Worm (Caenorhabditis elegans): Measurements from ENCODE around the gene sru-3.

DNA sequence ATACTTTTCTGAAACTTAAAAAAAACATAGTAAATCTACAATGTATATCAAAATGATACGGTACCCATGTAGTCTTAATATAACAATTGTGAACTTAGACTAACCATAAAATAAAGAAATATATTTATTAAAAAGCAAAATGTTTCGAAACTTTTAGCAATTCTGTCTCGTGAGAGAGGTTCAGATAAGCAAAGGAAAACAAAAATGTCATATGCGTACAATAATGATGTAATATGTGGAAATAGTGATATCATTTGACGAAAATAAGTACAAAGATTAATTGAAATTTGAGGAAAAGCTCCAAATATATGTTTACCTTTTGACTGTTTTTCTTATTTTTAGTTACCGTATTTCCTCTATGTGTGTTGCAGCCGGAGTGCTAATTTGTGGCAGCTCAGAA, 17.7 kb downstream of the sru-3 start:
- TF ChIP-seq snpc-4 (tag; optimal IDR thresholded peaks at IDR 0.05), result no peak
- no peak for TF ChIP-seq elt-3 (tag; optimal IDR thresholded peaks at IDR 0.05)
- TF ChIP-seq lin-15B (tag; optimal IDR thresholded peaks at IDR 0.05), result no peak
- TF ChIP-seq nhr-237 (tag; optimal IDR thresholded peaks at IDR 0.05), result no peak
- no peak for TF ChIP-seq nhr-28 (tag; optimal IDR thresholded peaks at IDR 0.05)
- no peak for TF ChIP-seq lsy-2 (tag; optimal IDR thresholded peaks at IDR 0.05)
- TF ChIP-seq ceh-82 (tag; optimal IDR thresholded peaks at IDR 0.05), result no peak
- peak; percentile 54 for TF ChIP-seq skn-1 (tag; optimal IDR thresholded peaks at IDR 0.05)
- no peak for TF ChIP-seq aly-2 (tag; optimal IDR thresholded peaks at IDR 0.05)
- no peak for TF ChIP-seq alr-1 (tag; optimal IDR thresholded peaks at IDR 0.05; ENCODE audit: borderline replicate concordance)
- TF ChIP-seq fkh-8 (tag; optimal IDR thresholded peaks at IDR 0.05), result no peak
- TF ChIP-seq ztf-11 (tag; optimal IDR thresholded peaks at IDR 0.05), result no peak
